Fruit fly (Drosophila melanogaster): ENCODE results near the gene CG10853.

DNA sequence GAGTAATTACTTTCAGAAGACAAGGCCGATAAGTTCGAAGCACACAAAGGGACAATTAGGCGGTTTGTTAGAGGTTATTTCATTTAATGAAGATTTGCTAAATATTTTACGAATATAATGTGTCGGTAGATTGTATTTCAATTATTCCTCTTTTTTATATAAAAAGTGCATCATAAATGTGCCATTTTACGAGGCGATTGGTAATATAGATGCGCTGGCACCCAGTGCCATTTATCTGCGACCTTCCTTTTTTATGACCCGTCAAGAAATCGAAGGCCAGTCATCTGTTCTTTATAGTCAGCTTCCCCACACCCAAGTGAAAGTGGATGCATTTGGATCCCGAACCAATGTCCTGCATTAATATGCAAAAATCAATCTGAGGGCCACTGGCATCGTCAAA lies 20.2 kb upstream of the CG10853 start:
- no peak for TF ChIP-seq EcR (GFP tag; optimal IDR thresholded peaks at IDR 0.05)
- no peak for TF ChIP-seq Ets98B (GFP tag; IDR thresholded peaks at IDR 0.05)
- no peak for TF ChIP-seq CG10348 (GFP tag; IDR thresholded peaks at IDR 0.05)
- TF ChIP-seq CG17806 (tag; optimal IDR thresholded peaks at IDR 0.05), result no peak
- TF ChIP-seq Pif1B (GFP tag; optimal IDR thresholded peaks at IDR 0.05), result no peak
- TF ChIP-seq gl (tag; optimal IDR thresholded peaks at IDR 0.05), result no peak
- TF ChIP-seq rn (GFP tag; IDR thresholded peaks at IDR 0.05), result no peak
- no peak for TF ChIP-seq CG12605 (GFP tag; IDR thresholded peaks at IDR 0.05)
- TF ChIP-seq CG8301 (tag; optimal IDR thresholded peaks at IDR 0.05), result no peak
